Worm (Caenorhabditis elegans) whole organism, L1 larva: Measurements from ENCODE around the gene madf-1.

ENCODE experiments used
- C04F5.9 ChIP-seq: sonication (generic microtip); optimal IDR thresholded peaks from 2 replicates; lab custom pipeline; 2016; ENCODE audit warnings: missing genetic modification characterization, missing compliant biosample characterization
- C16A3.4 ChIP-seq: fragments of 150-350 bp; optimal IDR thresholded peaks from 2 replicates; lab custom pipeline; 2014; ENCODE audit warnings: missing biosample characterization, missing genetic modification characterization
- C34B4.2 ChIP-seq: sonication (generic microtip); optimal IDR thresholded peaks from 2 replicates; lab custom pipeline; 2017; ENCODE audit warnings: mild to moderate bottlenecking, missing genetic modification characterization, missing compliant biosample characterization
- F16B12.6 ChIP-seq: fragments of 150-350 bp; optimal IDR thresholded peaks from 2 replicates; lab custom pipeline; 2014; ENCODE audit warnings: missing biosample characterization, missing genetic modification characterization
- aha-1 ChIP-seq: fragments of 150-350 bp; optimal IDR thresholded peaks from 2 replicates; lab custom pipeline; 2014; ENCODE audit warnings: missing biosample characterization, missing genetic modification characterization
- aly-2 ChIP-seq: fragments of 150-350 bp; optimal IDR thresholded peaks from 2 replicates; lab custom pipeline; 2014; ENCODE audit warnings: missing biosample characterization, missing genetic modification characterization
- ama-1 ChIP-seq: fragments of 150-350 bp; optimal IDR thresholded peaks from 2 replicates; lab custom pipeline; 2014
- blmp-1 ChIP-seq: fragments of 150-350 bp; optimal IDR thresholded peaks from 2 replicates; lab custom pipeline; 2014; ENCODE audit warnings: missing biosample characterization, missing genetic modification characterization
- ceh-82 ChIP-seq, 3 experiments: fragments of 150-350 bp in 1 of 3; sonication (generic microtip) in 2 of 3; optimal IDR thresholded peaks; 2 replicates each; lab custom pipeline; 2014 to 2017; ENCODE audit warnings: missing biosample characterization in 3 of 3, missing genetic modification characterization in 3 of 3
- dpl-1 ChIP-seq, 3 experiments: fragments of 150-350 bp in 2 of 3; sonication (generic microtip) in 1 of 3; optimal IDR thresholded peaks; 2 replicates each; lab custom pipeline; 2014 to 2017; ENCODE audit warnings: missing biosample characterization in 3 of 3, missing genetic modification characterization in 3 of 3, missing genetic modification reagents in 3 of 3
- dsc-1 ChIP-seq: sonication (generic microtip); optimal IDR thresholded peaks from 2 replicates; lab custom pipeline; 2016; ENCODE audit warnings: mild to moderate bottlenecking, missing genetic modification characterization, missing compliant biosample characterization
- efl-1 ChIP-seq, 4 experiments: fragments of 150-350 bp; optimal IDR thresholded peaks in 3 of 4; peaks in 1 of 4; 1 replicate in 1 of 4; 2 replicates in 3 of 4; lab custom pipeline; 2014; ENCODE audit warnings: missing biosample characterization in 2 of 4, missing genetic modification characterization in 2 of 4, missing genetic modification reagents in 2 of 4
- egl-13 ChIP-seq: sonication (generic microtip); optimal IDR thresholded peaks from 2 replicates; lab custom pipeline; 2016; ENCODE audit warnings: missing genotype, missing genetic modification reagents, missing genetic modification characterization, missing compliant biosample characterization
- egl-27 ChIP-seq, 2 experiments: fragments of 150-350 bp in 1 of 2; sonication (generic microtip); optimal IDR thresholded peaks; 3 replicates each; lab custom pipeline; 2017 to 2018; ENCODE audit warnings: missing biosample characterization in 2 of 2, missing genetic modification characterization in 2 of 2, missing genetic modification reagents in 2 of 2
- elt-2 ChIP-seq: sonication (generic microtip); optimal IDR thresholded peaks from 2 replicates; lab custom pipeline; 2016; ENCODE audit warnings: missing genetic modification characterization, mild to moderate bottlenecking, inconsistent platforms, missing compliant biosample characterization, missing genetic modification reagents
- fkh-8 ChIP-seq: sonication (generic microtip); optimal IDR thresholded peaks from 2 replicates; lab custom pipeline; 2016; ENCODE audit warnings: mild to moderate bottlenecking, missing genetic modification characterization, missing compliant biosample characterization
- fos-1 ChIP-seq: fragments of 150-350 bp; optimal IDR thresholded peaks from 2 replicates; lab custom pipeline; 2014; ENCODE audit warnings: missing biosample characterization, missing genetic modification characterization
- hpl-2 ChIP-seq: fragments of 150-350 bp; optimal IDR thresholded peaks from 2 replicates; lab custom pipeline; 2014; ENCODE audit warnings: missing biosample characterization, missing genetic modification reagents, missing genetic modification characterization
- irx-1 ChIP-seq: sonication (generic microtip); optimal IDR thresholded peaks from 2 replicates; lab custom pipeline; 2016; ENCODE audit warnings: missing genetic modification characterization, missing compliant biosample characterization
- lin-39 ChIP-seq: fragments of 150-350 bp; optimal IDR thresholded peaks from 2 replicates; lab custom pipeline; 2014; ENCODE audit warnings: missing biosample characterization, missing genetic modification reagents, missing genetic modification characterization
- lsy-2 ChIP-seq, 2 experiments: fragments of 150-350 bp; optimal IDR thresholded peaks; 2 replicates each; lab custom pipeline; 2014; ENCODE audit warnings: missing biosample characterization in 2 of 2, missing genetic modification characterization in 2 of 2
- mep-1 ChIP-seq: fragments of 150-350 bp; optimal IDR thresholded peaks from 2 replicates; lab custom pipeline; 2014; ENCODE audit warnings: missing biosample characterization, missing genetic modification characterization
- nhr-11 ChIP-seq: fragments of 150-350 bp; optimal IDR thresholded peaks from 2 replicates; lab custom pipeline; 2014; ENCODE audit warnings: missing biosample characterization, missing genetic modification characterization
- nhr-19 ChIP-seq: fragments of 200-800 bp; sonication (Bioruptor generic); conservative IDR thresholded peaks from 2 replicates; pipeline ENCODE4 v1.3.6; 2022; ENCODE audit warnings: missing genetic modification characterization, missing compliant biosample characterization
- nhr-28 ChIP-seq: fragments of 150-350 bp; optimal IDR thresholded peaks from 2 replicates; lab custom pipeline; 2014; ENCODE audit warnings: missing biosample characterization, missing genetic modification characterization
- nhr-47 ChIP-seq: sonication (generic microtip); optimal IDR thresholded peaks from 2 replicates; lab custom pipeline; 2016; ENCODE audit warnings: mild to moderate bottlenecking, missing genetic modification characterization, moderate library complexity, missing compliant biosample characterization
- nhr-71 ChIP-seq: sonication (generic microtip); optimal IDR thresholded peaks from 2 replicates; lab custom pipeline; 2016; ENCODE audit warnings: mild to moderate bottlenecking, missing genetic modification characterization, moderate library complexity, missing compliant biosample characterization
- nhr-76 ChIP-seq: sonication (generic microtip); optimal IDR thresholded peaks from 2 replicates; lab custom pipeline; 2017; ENCODE audit warnings: missing biosample characterization, missing genetic modification characterization
- nhr-84 ChIP-seq: sonication (generic microtip); optimal IDR thresholded peaks from 2 replicates; lab custom pipeline; 2017; ENCODE audit warnings: missing biosample characterization, missing genetic modification characterization
- nhr-85 ChIP-seq: sonication (generic microtip); peaks from one replicate; lab custom pipeline; 2016; ENCODE audit warnings: missing genetic modification characterization, inconsistent platforms, missing compliant biosample characterization
- nhr-90 ChIP-seq: sonication (generic microtip); optimal IDR thresholded peaks from 2 replicates; lab custom pipeline; 2016; ENCODE audit warnings: mild to moderate bottlenecking, missing genetic modification characterization, missing compliant biosample characterization; ENCODE audit not compliant: poor library complexity
- pag-3 ChIP-seq: sonication (generic microtip); optimal IDR thresholded peaks from 2 replicates; lab custom pipeline; 2017; ENCODE audit warnings: missing genetic modification characterization, mild to moderate bottlenecking, missing compliant biosample characterization, antibody characterized with exemption, borderline replicate concordance; ENCODE audit not compliant: insufficient read depth
- pqm-1 ChIP-seq: sonication (generic microtip); optimal IDR thresholded peaks from 3 replicates; lab custom pipeline; 2017; ENCODE audit warnings: missing biosample characterization, missing genetic modification characterization
- rnt-1 ChIP-seq: sonication (generic microtip); optimal IDR thresholded peaks from 2 replicates; lab custom pipeline; 2016; ENCODE audit warnings: mild to moderate bottlenecking, missing genetic modification characterization, moderate library complexity, missing compliant biosample characterization
- skn-1 ChIP-seq: fragments of 150-350 bp; optimal IDR thresholded peaks from 2 replicates; lab custom pipeline; 2014; ENCODE audit warnings: missing biosample characterization, missing genetic modification characterization
- snpc-4 ChIP-seq: fragments of 150-350 bp; optimal IDR thresholded peaks from 2 replicates; lab custom pipeline; 2014; ENCODE audit warnings: missing biosample characterization, missing genetic modification characterization
- sox-4 ChIP-seq: sonication (generic microtip); optimal IDR thresholded peaks from 2 replicates; lab custom pipeline; 2016; ENCODE audit warnings: missing genetic modification characterization, missing compliant biosample characterization
- swsn-7 ChIP-seq: sonication (generic microtip); optimal IDR thresholded peaks from 2 replicates; lab custom pipeline; 2016; ENCODE audit warnings: missing genetic modification characterization, missing compliant biosample characterization
- tlp-1 ChIP-seq: fragments of 150-350 bp; optimal IDR thresholded peaks from 2 replicates; lab custom pipeline; 2014; ENCODE audit warnings: missing biosample characterization, missing genetic modification characterization
- unc-30 ChIP-seq: sonication (generic microtip); optimal IDR thresholded peaks from 2 replicates; lab custom pipeline; 2017; ENCODE audit warnings: missing biosample characterization, missing genetic modification characterization
- unc-86 ChIP-seq: sonication (generic microtip); optimal IDR thresholded peaks from 2 replicates; lab custom pipeline; 2016; ENCODE audit warnings: missing genetic modification characterization, missing compliant biosample characterization
- unc-98 ChIP-seq: fragments of 200-800 bp; sonication (Bioruptor generic); IDR thresholded peaks from 2 replicates; pipeline ENCODE4 v1.3.6; 2022; ENCODE audit warnings: missing genetic modification characterization, missing compliant biosample characterization
- xbp-1 ChIP-seq: sonication (generic microtip); optimal IDR thresholded peaks from 2 replicates; lab custom pipeline; 2016; ENCODE audit warnings: missing genetic modification characterization, missing compliant biosample characterization
- zag-1 ChIP-seq: fragments of 150-350 bp; optimal IDR thresholded peaks from 2 replicates; lab custom pipeline; 2014; ENCODE audit warnings: missing biosample characterization, missing genetic modification characterization
- zip-4 ChIP-seq: fragments of 200-800 bp; sonication (Bioruptor generic); optimal IDR thresholded peaks from 2 replicates; lab custom pipeline; 2018; ENCODE audit warnings: mild to moderate bottlenecking, missing genetic modification characterization, moderate library complexity, missing compliant biosample characterization
- ztf-4 ChIP-seq: fragments of 150-350 bp; optimal IDR thresholded peaks from 2 replicates; lab custom pipeline; 2014; ENCODE audit warnings: missing biosample characterization, missing genetic modification characterization

The madf-1 gene

ce11 chrIV:873174-873788 lies 41.6 kb upstream of the madf-1 start:
- TF ChIP-seq mep-1 (tag; lab: Kevin White, UChicago) (no peak), nhr-85 (peak; percentile 11), efl-1 (optimal IDR thresholded peaks at IDR 0.05; lab: Kevin White, UChicago) (no peak), efl-1 (GFP tag; optimal IDR thresholded peaks at IDR 0.05 in 1 of 2; lab: Kevin White, UChicago) (peak in 1 of 2 experiments; percentile 28)

DNA sequence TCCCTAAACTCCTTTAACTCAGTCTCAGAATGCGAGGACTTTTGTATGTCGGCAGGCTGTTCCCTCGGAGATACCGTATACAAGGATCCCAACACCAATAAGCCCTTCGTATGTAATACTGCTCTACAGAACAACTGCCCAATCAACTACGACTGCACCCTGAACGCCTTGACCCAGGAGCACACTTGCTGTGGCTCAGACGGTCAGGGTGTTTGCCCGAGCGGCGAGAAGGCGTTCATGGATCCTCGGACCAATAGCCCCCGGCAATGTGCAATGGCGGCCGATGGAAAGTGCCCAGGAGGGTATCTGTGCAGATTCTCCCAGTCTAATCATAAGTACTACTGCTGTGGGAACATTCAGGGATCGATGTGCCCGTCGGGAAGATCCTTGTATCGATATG lies 37.0 kb upstream of the madf-1 start:
- TF ChIP-seq ztf-4 (tag; lab: Kevin White, UChicago) (no peak), fkh-8 (no peak), pag-3 (tag; lab: Kevin White, UChicago) (no peak), egl-13 (tag; lab: Kevin White, UChicago) (no peak), C04F5.9 (tag; lab: Kevin White, UChicago) (no peak), egl-27 (tag; optimal IDR thresholded peaks at IDR 0.05; lab: Kevin White, UChicago) (no peak), nhr-85 (no peak), xbp-1 (tag; lab: Kevin White, UChicago) (no peak), C16A3.4 (tag; lab: Kevin White, UChicago) (no peak), unc-98 (GFP tag; lab: Robert Waterston, UW) (no peak), mep-1 (tag; lab: Kevin White, UChicago) (no peak), C34B4.2 (no peak), efl-1 (optimal IDR thresholded peaks at IDR 0.05; lab: Kevin White, UChicago) (no peak), efl-1 (GFP tag; optimal IDR thresholded peaks at IDR 0.05 in 1 of 2; lab: Kevin White, UChicago) (no peak), nhr-84 (tag; lab: Kevin White, UChicago) (no peak), nhr-28 (tag; lab: Kevin White, UChicago) (no peak), zip-4 (no peak)
- TF ChIP-seq, all 84 proteins: peak for 0

DNA sequence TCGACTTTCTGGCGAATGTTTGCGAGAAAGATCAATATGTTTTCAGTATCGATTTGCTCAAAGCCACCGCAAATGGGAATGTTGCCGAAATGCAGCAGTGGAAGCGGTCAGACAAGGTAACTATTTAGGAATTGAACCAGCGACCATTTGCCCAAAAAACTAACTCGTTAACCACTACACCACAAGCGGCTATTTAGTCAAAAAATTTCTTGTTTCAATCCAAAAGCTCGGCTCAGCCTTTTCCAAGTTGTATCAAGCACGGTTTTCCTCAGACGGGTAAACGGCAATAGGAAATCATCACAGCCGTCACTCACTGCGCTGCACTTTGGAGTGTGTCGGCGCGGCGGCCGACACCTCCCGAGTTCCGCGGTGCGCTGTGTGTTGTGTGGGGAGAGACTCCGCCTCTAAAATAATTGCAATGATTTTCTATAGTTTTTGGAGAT lies 35.2 kb upstream of the madf-1 start:
- TF ChIP-seq egl-27 (tag; optimal IDR thresholded peaks at IDR 0.05; lab: Kevin White, UChicago) (no peak), blmp-1 (tag; lab: Kevin White, UChicago) (peak; percentile 7), fos-1 (tag; lab: Kevin White, UChicago) (peak; percentile 73), elt-2 (tag; lab: Kevin White, UChicago) (peak; percentile 75), swsn-7 (tag; lab: Kevin White, UChicago) (peak; percentile 86), unc-98 (GFP tag; lab: Robert Waterston, UW) (no peak), rnt-1 (tag; lab: Kevin White, UChicago) (peak; percentile 89), xbp-1 (tag; lab: Kevin White, UChicago) (peak; percentile 64), egl-13 (tag; lab: Kevin White, UChicago) (no peak), F16B12.6 (no peak), lsy-2 (tag; optimal IDR thresholded peaks at IDR 0.05; lab: Kevin White, UChicago) (peak; percentile 59 to 70), ztf-4 (tag; lab: Kevin White, UChicago) (peak; percentile 19), dsc-1 (tag; lab: Kevin White, UChicago) (peak; percentile 80), mep-1 (tag; lab: Kevin White, UChicago) (peak; percentile 78), sox-4 (tag; lab: Kevin White, UChicago) (no peak), unc-30 (tag; lab: Kevin White, UChicago) (no peak), nhr-84 (tag; lab: Kevin White, UChicago) (no peak), nhr-76 (tag; lab: Kevin White, UChicago) (no peak), nhr-47 (tag; lab: Kevin White, UChicago) (peak; percentile 92), nhr-19 (GFP tag; lab: Robert Waterston, UW) (peak; percentile 84), dpl-1 (GFP tag; optimal IDR thresholded peaks at IDR 0.05; lab: Kevin White, UChicago) (peak; percentile 65 to 75 (median 72)), unc-86 (tag; lab: Kevin White, UChicago) (peak; percentile 44), tlp-1 (tag; lab: Kevin White, UChicago) (no peak), irx-1 (peak; percentile 65), nhr-11 (peak; percentile 54), snpc-4 (tag; lab: Kevin White, UChicago) (peak; percentile 99), nhr-90 (peak; percentile 95), ama-1 (lab: Kevin White, UChicago) (peak; percentile 94), aly-2 (tag; lab: Kevin White, UChicago) (peak; percentile 53), efl-1 (optimal IDR thresholded peaks at IDR 0.05; lab: Kevin White, UChicago) (peak; percentile 78 to 82), efl-1 (GFP tag; optimal IDR thresholded peaks at IDR 0.05 in 1 of 2; lab: Kevin White, UChicago) (peak; percentile 69 to 98), hpl-2 (GFP tag; lab: Kevin White, UChicago) (peak; percentile 78), ceh-82 (tag; optimal IDR thresholded peaks at IDR 0.05; lab: Kevin White, UChicago) (peak; percentile 63 to 76 (median 66)), skn-1 (peak; percentile 41), zag-1 (tag; lab: Kevin White, UChicago) (no peak), lin-39 (tag; lab: Kevin White, UChicago) (peak; percentile 68), C04F5.9 (tag; lab: Kevin White, UChicago) (peak; percentile 29), nhr-71 (tag; lab: Kevin White, UChicago) (peak; percentile 90), aha-1 (tag; lab: Kevin White, UChicago) (no peak), pqm-1 (tag; lab: Kevin White, UChicago) (no peak), fkh-8 (peak; percentile 29)
